Worm (Caenorhabditis elegans) whole organism, L4/young adult: ENCODE results near the gene ceh-99.

ENCODE experiments used
- W03F9.2 ChIP-seq: fragments of 150-350 bp; optimal IDR thresholded peaks from 2 replicates; lab custom pipeline; 2014; ENCODE audit warnings: missing biosample characterization, missing genetic modification characterization
- dao-5 ChIP-seq: sonication (generic microtip); optimal IDR thresholded peaks from 2 replicates; lab custom pipeline; 2016; ENCODE audit warnings: missing genotype, missing genetic modification characterization, moderate library complexity, missing compliant biosample characterization
- him-1 ChIP-seq: sonication (generic microtip); optimal IDR thresholded peaks from 2 replicates; lab custom pipeline; 2016; ENCODE audit warnings: missing genotype, missing genetic modification reagents, missing genetic modification characterization, missing compliant biosample characterization

DNA sequence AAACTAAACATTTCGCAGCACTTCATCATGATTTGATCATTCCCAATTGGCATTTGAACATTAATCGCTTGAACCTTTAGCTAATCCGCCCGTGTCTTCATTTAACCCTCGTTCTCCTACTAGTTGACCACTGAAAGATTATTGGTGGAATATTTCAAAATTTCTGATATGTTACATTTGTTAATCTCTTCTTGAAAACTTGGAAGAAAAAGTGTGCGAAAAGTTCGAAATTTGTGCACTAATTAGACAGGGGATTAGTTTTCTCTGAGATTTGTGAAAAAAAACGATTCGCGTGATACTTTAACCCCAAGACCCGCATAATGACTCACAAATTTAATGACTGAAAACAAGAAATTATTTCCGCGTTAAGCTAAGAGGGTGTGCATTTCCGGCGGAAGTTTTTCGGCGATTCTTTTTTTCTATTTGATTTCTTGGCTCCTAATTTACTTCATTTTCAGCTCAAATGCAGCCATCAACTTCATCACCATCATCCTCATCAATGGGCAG lies 15.6 kb downstream of the ceh-99 start, which contains the start of gene nimk-1:
- TF ChIP-seq W03F9.2 (tag; lab: Kevin White, UChicago) (no peak), dao-5 (tag; lab: Kevin White, UChicago) (no peak), him-1 (no peak)
